Fruit fly (Drosophila melanogaster): ENCODE results near the gene CG6729.

CG6729 gene

dm6 chr2L:10732343-10732808, 11.4 kb downstream of the CG6729 start, which contains the start of the genes EMC3 and Dpy-30L1 (continued):
- TF ChIP-seq stwl (tag; optimal IDR thresholded peaks at IDR 0.05) (peak; percentile 93), CG2202 (tag; optimal IDR thresholded peaks at IDR 0.05) (peak; percentile 24), Nf-YB (GFP tag; optimal IDR thresholded peaks at IDR 0.05) (peak; percentile 25), CG34376 (GFP tag; optimal IDR thresholded peaks at IDR 0.05) (peak; percentile 45), amos (GFP tag; IDR thresholded peaks at IDR 0.05; ENCODE audit: partially characterized antibody) (peak; percentile 74), abd-A (tag; optimal IDR thresholded peaks at IDR 0.05) (no peak), Xbp1 (GFP tag; optimal IDR thresholded peaks at IDR 0.05) (peak; percentile 67), trh (GFP tag; optimal IDR thresholded peaks at IDR 0.05) (no peak), CG6791 (GFP tag; IDR thresholded peaks at IDR 0.05; ENCODE audit: partially characterized antibody) (peak; percentile 42; the same call in 1 of the 3 replicates), ERR (GFP tag; optimal IDR thresholded peaks at IDR 0.05) (peak; percentile 24), CG13775 (GFP tag; optimal IDR thresholded peaks at IDR 0.05) (peak; percentile 70), CG10267 (tag; optimal IDR thresholded peaks at IDR 0.05) (peak; percentile 58), insv (GFP tag; optimal IDR thresholded peaks at IDR 0.05) (peak in 1 of 2 experiments; percentile 86), CG8388 (GFP tag; optimal IDR thresholded peaks at IDR 0.05) (peak; percentile 34), CG4282 (GFP tag; optimal IDR thresholded peaks at IDR 0.05) (peak; percentile 12), Elba2 (GFP tag; optimal IDR thresholded peaks at IDR 0.05) (peak; percentile 32), Fer2 (tag; optimal IDR thresholded peaks at IDR 0.05) (peak; percentile 2), CTCF (GFP tag; optimal IDR thresholded peaks at IDR 0.05) (no peak), caup (GFP tag; optimal IDR thresholded peaks at IDR 0.05; ENCODE audit: severe bottlenecking) (peak; percentile 10), CG18262 (tag; optimal IDR thresholded peaks at IDR 0.05) (peak; percentile 66), Chrac-16 (GFP tag; optimal IDR thresholded peaks at IDR 0.05) (peak; percentile 67), CG11695 (GFP tag; IDR thresholded peaks at IDR 0.05) (no peak), CG42726 (GFP tag; IDR thresholded peaks at IDR 0.05; ENCODE audit: partially characterized antibody) (no peak), kay (GFP tag; optimal IDR thresholded peaks at IDR 0.05) (peak; percentile 30), dmrt11E (tag; optimal IDR thresholded peaks at IDR 0.05) (peak; percentile 63), en (GFP tag; optimal IDR thresholded peaks at IDR 0.05) (no peak), Fer3 (tag; optimal IDR thresholded peaks at IDR 0.05) (peak; percentile 44), CG30020 (tag; optimal IDR thresholded peaks at IDR 0.05) (peak; percentile 78), CG34224 (GFP tag; IDR thresholded peaks at IDR 0.05; ENCODE audit: partially characterized antibody) (peak; percentile 81), Fer1 (GFP tag; optimal IDR thresholded peaks at IDR 0.05) (peak; percentile 57), CG12391 (tag; optimal IDR thresholded peaks at IDR 0.05) (peak; percentile 78), CG12744 (GFP tag; optimal IDR thresholded peaks at IDR 0.05) (peak; percentile 30), HmgD (GFP tag; optimal IDR thresholded peaks at IDR 0.05) (no peak), CG11456 (GFP tag; IDR thresholded peaks at IDR 0.05) (no peak), HLH4C (GFP tag; IDR thresholded peaks at IDR 0.05; ENCODE audit: partially characterized antibody) (peak; percentile 86), Asciz (GFP tag; optimal IDR thresholded peaks at IDR 0.05) (no peak), vvl (GFP tag; IDR thresholded peaks at IDR 0.05) (peak; percentile 58; the same call in 1 of the 2 replicates), Ets65A (GFP tag) (peak; percentile 92), Jarid2 (GFP tag; optimal IDR thresholded peaks at IDR 0.05) (no peak), ham (GFP tag; IDR thresholded peaks at IDR 0.05) (no peak), slou (GFP tag; optimal IDR thresholded peaks at IDR 0.05) (no peak), ase (GFP tag; IDR thresholded peaks at IDR 0.05) (peak; percentile 23; the same call in 1 of the 3 replicates), hbn (GFP tag; IDR thresholded peaks at IDR 0.05; ENCODE audit: partially characterized antibody) (peak; percentile 84), CG9437 (GFP tag; optimal IDR thresholded peaks at IDR 0.05) (no peak), CG31441 (GFP tag; IDR thresholded peaks at IDR 0.05) (no peak; the same call in none of the 2 replicates), CG1832 (GFP tag; optimal IDR thresholded peaks at IDR 0.05) (no peak), repo (GFP tag; optimal IDR thresholded peaks at IDR 0.05) (no peak), cg (GFP tag; optimal IDR thresholded peaks at IDR 0.05) (no peak), CG17385 (GFP tag; optimal IDR thresholded peaks at IDR 0.05) (no peak), CG12299 (tag; optimal IDR thresholded peaks at IDR 0.05) (peak; percentile 15)

All from whole organism, embryonic.